Fruit fly (Drosophila melanogaster): ENCODE measurements around the gene CG10352.
A peak's percentile ranks its signal among the peaks of the same experiment; 100 is the strongest.

The CG10352 gene

DNA sequence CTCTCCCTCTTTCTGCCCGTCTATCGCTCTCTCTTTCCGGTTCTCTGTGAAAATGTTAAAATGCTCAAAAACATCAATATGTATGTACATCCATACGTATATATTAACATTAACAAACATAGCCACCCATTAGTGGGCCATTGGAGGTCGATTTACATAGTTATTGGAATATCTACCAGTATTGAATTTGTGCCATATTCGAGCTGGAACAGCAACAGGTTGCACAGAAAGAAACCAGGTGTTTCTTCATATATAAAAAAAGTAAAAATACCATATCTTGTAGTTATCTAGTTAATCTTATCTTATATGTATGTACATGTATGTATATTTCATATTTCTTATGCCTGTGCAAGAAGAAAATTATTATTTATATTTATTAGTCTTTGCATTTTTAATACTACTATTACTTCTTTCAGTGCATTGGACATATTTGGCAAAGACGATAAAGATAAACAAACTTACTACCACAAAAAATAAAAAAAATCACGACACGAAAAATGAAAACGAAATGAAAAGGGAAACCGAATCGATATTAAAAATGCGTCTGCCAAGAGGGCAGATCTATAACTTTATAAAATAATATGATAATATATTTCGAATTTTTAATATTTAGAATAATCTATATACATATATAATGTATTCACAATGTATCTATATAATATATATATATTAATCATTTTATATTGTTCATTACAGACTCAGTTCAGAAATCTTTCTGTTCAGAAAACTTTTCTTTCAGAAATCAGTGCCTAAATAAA lies 28.3 kb downstream of the CG10352 start (continued):
- TF ChIP-seq CG31365 (tag; optimal IDR thresholded peaks at IDR 0.05) (no peak), stc (GFP tag; IDR thresholded peaks at IDR 0.05) (peak; percentile 77), unpg (GFP tag; optimal IDR thresholded peaks at IDR 0.05) (peak; percentile 62), sd (tag; optimal IDR thresholded peaks at IDR 0.05) (peak; percentile 72), gfzf (GFP tag; optimal IDR thresholded peaks at IDR 0.05) (no peak), Lhr (GFP tag; optimal IDR thresholded peaks at IDR 0.05) (no peak), CG11504 (tag; optimal IDR thresholded peaks at IDR 0.05) (peak; percentile 76), Hr51 (GFP tag; optimal IDR thresholded peaks at IDR 0.05) (peak in 1 of 2 experiments; percentile 78), run (tag; optimal IDR thresholded peaks at IDR 0.05) (peak; percentile 30), cas (GFP tag; IDR thresholded peaks at IDR 0.05) (no peak), Opbp (GFP tag; IDR thresholded peaks at IDR 0.05; ENCODE audit: partially characterized antibody) (no peak), mirr (GFP tag; optimal IDR thresholded peaks at IDR 0.05) (peak; percentile 59), CG3726 (GFP tag; IDR thresholded peaks at IDR 0.05) (no peak), HLH54F (GFP tag; optimal IDR thresholded peaks at IDR 0.05) (no peak), Dip2 (GFP tag; IDR thresholded peaks at IDR 0.05) (no peak), CG18262 (tag; optimal IDR thresholded peaks at IDR 0.05) (peak; percentile 57), CG17359 (tag; optimal IDR thresholded peaks at IDR 0.05) (peak; percentile 71), CG11695 (GFP tag; IDR thresholded peaks at IDR 0.05) (0 out of 3 replicates have a peak, but pooled peaks have one; percentile 19), Med (GFP tag) (peak; percentile 34), dpn (GFP tag; optimal IDR thresholded peaks at IDR 0.05) (peak in 1 of 2 experiments; percentile 27), CG4424 (GFP tag; optimal IDR thresholded peaks at IDR 0.05) (peak; percentile 25), ab (GFP tag; optimal IDR thresholded peaks at IDR 0.05) (no peak), CG6689 (GFP tag; IDR thresholded peaks at IDR 0.05) (peak; percentile 40), seq (GFP tag; IDR thresholded peaks at IDR 0.05) (peak; percentile 26; the same call in 1 of the 2 replicates)

DNA sequence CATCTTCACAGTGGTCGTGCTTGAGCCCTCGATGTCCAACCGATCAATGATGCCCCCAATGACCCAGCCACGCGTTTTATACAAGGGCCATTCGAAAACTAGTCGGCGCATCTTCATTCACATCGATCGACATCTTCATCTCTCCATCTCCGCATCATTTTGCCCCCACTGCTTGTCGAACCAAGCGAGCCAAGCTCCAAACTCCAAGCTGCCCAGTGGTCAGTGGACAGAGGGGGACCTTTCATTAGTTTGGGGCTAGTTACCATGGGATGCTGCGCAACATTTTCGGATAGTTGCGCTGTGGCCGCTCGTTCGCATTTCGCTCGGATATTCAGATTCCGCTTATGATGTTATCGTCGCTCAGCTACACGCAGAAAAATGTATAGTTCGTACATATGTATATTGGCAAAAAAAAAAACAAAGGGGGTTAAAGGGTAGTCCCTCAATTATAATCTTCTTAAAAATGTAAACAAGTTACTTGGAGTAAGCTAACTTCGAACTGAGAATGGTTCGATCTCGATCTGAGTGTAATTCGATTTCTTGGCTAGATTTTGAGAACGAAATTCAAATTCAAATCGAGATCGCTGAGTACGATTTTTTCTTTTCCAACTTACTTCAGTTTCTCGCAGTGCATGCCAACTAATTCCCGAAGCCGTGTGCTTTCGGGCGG lies 30.8 kb downstream of the CG10352 start, which contains the start of gene CG15740:
TSS of gene CG15740 (minus strand) at position 51 of the 670 bp plus-strand sequence.
- TF ChIP-seq Camta (GFP tag; optimal IDR thresholded peaks at IDR 0.05) (peak; percentile 46), Eip74EF (GFP tag; optimal IDR thresholded peaks at IDR 0.05) (peak in 1 of 2 experiments; percentile 3), lilli (GFP tag; optimal IDR thresholded peaks at IDR 0.05) (peak; percentile 9), phol (tag; optimal IDR thresholded peaks at IDR 0.05) (peak; percentile 43), tup (GFP tag; optimal IDR thresholded peaks at IDR 0.05) (no peak), CG11695 (GFP tag; IDR thresholded peaks at IDR 0.05) (0 out of 3 replicates have a peak, but pooled peaks have one; percentile 55), Hr51 (GFP tag; optimal IDR thresholded peaks at IDR 0.05) (peak in 1 of 2 experiments; percentile 71), lab (GFP tag; optimal IDR thresholded peaks at IDR 0.05) (peak; percentile 12), Nf-YC (tag; optimal IDR thresholded peaks at IDR 0.05) (no peak), bsh (GFP tag; optimal IDR thresholded peaks at IDR 0.05) (no peak), MBD-R2 (GFP tag; IDR thresholded peaks at IDR 0.05) (peak; percentile 15; the same call in 1 of the 2 replicates), CG7357 (GFP tag; IDR thresholded peaks at IDR 0.05) (0 out of 3 replicates have a peak, but pooled peaks have one; percentile 25), lmd (GFP tag; IDR thresholded peaks at IDR 0.05) (peak; percentile 72), CG7556 (GFP tag; optimal IDR thresholded peaks at IDR 0.05) (peak; percentile 47), CG14014 (GFP tag; IDR thresholded peaks at IDR 0.05) (peak; percentile 25; the same call in 1 of the 2 replicates), ara (GFP tag; IDR thresholded peaks at IDR 0.05) (peak; percentile 31; the same call in 1 of the 2 replicates), CG1529 (GFP tag; optimal IDR thresholded peaks at IDR 0.05) (no peak), Fer1 (GFP tag; optimal IDR thresholded peaks at IDR 0.05) (peak; percentile 10), Kr (GFP tag; optimal IDR thresholded peaks at IDR 0.05) (no peak), HLH3B (GFP tag; IDR thresholded peaks at IDR 0.05) (peak; percentile 57), zen (tag; optimal IDR thresholded peaks at IDR 0.05) (no peak), Antp (GFP tag; optimal IDR thresholded peaks at IDR 0.05) (peak; percentile 40), Dbx (GFP tag; IDR thresholded peaks at IDR 0.05) (no peak), Scr (GFP tag; IDR thresholded peaks at IDR 0.05; ENCODE audit: partially characterized antibody) (no peak), CG42726 (GFP tag; IDR thresholded peaks at IDR 0.05; ENCODE audit: partially characterized antibody) (no peak)

Measured in whole organism, embryonic.